Fruit fly (Drosophila melanogaster) ovary, adult (tissue): ENCODE measurements around the gene Cdk1.
A peak's percentile ranks its signal among the peaks of the same experiment; 100 is the strongest.

Experiments used
- CG17801 ChIP-seq: fragments of 200-800 bp; optimal IDR thresholded peaks from 2 replicates; lab custom pipeline; 2019; ENCODE audit warnings: missing biosample characterization, mild to moderate bottlenecking, missing genetic modification characterization, moderate library complexity; ENCODE audit not compliant: partially characterized antibody

Gene Cdk1

dm6 chr2L:10396877-10397587 is 11.0 kb upstream of the Cdk1 start:
- TF ChIP-seq CG17801 (GFP tag; lab: Kevin White, UChicago): no peak

DNA sequence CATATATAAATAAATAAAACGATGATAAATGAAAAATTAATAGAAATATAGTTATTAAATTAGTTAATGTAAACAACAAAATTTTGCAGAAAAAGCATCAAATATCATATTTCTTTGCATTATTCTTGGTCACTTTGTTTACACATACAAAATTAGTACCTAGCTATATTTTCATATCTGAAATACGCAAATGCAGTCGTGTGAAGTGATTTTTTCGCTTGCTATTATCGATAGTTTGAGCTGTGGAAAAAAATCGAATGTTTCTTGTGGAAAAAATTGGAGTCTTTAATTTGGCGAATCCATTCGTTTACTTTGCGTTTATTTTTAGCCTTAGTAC is 10.4 kb upstream of the Cdk1 start, which contains the start of gene Cnot4:
Gene Cnot4 (plus strand): TSS at position 229 of the 337 bp plus-strand sequence.
- peak; percentile 4 for TF ChIP-seq CG17801 (GFP tag; lab: Kevin White, UChicago)

DNA sequence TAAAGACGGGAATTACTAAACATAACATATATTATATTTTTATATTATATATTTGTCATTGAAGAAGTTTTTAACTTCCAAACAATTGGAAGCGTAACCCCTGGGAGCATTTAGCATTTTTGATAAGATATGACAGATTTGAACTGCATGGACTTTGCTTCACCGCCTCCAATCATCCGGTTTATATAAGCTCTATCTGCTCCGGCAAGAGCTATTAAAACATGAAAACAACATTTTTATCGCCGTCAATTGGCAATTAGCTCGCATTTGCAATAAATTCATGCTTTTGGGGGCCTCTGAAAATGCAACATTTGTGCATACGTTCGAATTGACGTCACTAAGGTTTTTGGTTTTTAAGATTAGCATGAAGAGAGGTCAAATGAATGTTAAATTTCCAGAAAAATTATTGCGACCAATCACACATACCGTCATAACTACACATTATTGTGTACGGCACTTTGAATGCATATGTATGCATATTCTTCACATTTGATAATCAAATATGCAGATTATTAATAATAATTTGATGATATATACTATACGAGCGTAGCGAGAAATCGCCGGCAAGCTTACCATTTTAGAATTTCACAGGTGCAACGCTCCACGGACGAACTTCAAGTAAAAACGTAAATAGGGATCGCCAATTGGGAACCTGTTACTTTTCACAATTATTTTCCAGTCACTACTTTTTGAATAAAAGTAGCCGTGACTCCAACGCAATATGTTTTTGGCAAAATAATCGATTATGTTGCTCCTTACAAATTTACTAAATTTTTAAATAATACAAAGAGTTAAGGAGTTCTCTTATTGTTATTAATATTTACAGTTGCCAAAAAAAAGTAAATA is 9.8 kb upstream of the Cdk1 start, which contains the start of gene Mdh1:
Gene Mdh1 (minus strand): TSS at position 691 of the 846 bp plus-strand sequence.
- no peak for TF ChIP-seq CG17801 (GFP tag; lab: Kevin White, UChicago)

DNA sequence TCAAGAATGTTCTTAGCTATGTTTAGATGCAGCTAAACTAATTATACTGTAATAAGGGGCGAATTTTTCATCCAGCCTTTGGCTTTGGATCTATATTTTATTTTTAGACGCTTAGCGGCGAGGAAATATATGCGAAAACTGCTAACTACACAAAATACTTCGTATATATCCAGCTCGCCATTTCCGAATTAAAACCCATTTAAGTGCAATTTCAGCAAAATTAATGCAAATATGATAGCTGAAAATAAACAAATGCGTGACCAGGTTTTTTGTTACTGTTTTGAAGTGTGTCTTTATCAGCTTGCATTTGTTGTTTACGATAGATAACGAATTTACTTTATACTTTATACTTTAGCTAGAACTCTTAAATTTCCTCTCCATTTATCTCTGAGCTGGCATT is 9.0 kb upstream of the Cdk1 start:
- peak; percentile 8 for TF ChIP-seq CG17801 (GFP tag; lab: Kevin White, UChicago)

- TF ChIP-seq CG17801 (GFP tag; lab: Kevin White, UChicago): no peak
These were observed 7.4 kb upstream of the Cdk1 start for dm6 chr2L:10393467-10393866.

DNA sequence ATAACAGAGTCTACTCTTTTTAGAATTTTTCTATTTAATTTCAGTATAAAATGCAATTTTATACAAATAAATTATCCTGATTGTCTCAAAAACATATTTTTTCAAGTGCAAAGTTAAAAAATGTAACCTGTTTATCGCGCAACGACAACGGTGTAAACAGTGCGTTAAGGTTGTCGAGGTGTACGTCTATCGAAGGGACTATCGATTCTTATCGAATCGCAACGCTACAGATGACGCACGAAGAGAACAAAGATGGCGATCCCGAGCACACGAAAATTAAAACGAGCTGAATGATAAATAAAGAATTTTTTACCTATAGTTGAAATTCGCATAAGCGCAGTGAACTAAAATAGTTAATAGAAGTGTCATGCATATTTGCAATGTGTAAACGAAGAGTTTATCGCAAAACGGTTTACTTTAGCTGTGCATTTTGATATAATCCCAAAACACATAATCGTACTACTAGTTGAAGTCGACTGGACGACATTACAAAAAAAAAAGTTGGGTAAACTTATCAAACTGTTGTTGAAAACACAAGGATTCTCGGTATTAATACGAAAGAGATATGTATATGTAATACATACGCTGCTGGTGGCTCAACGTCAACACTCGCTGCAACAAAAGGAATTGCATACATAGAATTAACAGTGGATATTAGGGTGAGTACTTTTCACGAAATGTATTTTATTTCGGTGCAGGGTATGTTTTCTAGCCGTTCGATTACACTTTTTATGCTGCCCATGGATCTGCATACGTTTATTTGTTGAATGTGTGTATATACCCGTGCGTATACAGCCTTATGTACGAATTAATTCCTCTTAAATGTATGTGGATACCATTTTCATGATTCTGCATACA is 2.0 kb upstream of the Cdk1 start, which contains the start of gene da:
Gene da (plus strand): TSS at position 237 of the 858 bp plus-strand sequence.
- TF ChIP-seq CG17801 (GFP tag; lab: Kevin White, UChicago): peak; percentile 41

DNA sequence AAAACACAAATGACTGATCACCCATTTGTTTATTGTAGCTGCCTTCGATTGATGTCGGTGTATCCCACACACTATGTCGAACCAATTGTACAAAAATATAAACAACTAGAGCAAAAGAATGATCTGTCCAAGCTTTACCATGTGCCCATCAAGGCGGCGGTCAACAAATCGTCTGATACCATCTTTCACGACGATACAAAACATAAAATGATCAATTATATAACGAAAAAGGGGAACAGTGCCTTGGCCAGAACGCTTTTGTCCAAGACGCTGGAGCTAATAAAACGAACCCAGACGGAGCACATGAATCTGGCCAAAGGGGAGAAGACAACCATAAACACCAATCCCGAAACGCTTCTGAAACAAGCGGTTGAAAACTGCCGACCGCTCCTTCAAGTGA is 762 bp upstream of the Cdk1 start:
- TF ChIP-seq CG17801 (GFP tag; lab: Kevin White, UChicago): no peak

dm6 chr2L:10381890-10382450 is 4.1 kb downstream of the Cdk1 start, which contains the start of gene CG5096:
CG5096 (plus strand) TSS chr2L:10382263.
- peak; percentile 33 for TF ChIP-seq CG17801 (GFP tag; lab: Kevin White, UChicago)

DNA sequence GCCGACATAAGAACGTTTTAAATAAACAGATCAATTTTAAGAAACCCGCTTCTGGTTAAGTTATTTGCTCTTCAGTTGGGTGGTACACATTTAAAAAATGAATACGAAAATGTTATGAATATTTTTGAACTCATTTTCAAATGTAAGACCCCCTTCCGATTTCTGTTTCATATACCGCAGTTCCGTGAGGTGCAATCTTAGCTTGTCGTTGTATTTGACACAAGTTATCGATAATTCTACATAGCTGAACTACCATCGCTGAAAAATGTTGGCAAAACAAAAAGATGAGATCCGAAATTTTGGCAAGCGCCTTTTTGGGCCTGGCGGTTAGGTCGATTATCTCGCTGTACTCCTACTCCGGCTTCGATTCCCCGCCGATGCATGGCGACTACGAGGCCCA is 6.2 kb downstream of the Cdk1 start, which contains the start of gene gny:
Gene gny (plus strand): TSS at position 239 of the 400 bp plus-strand sequence.
- TF ChIP-seq CG17801 (GFP tag; lab: Kevin White, UChicago): no peak

dm6 chr2L:10378631-10379030 is 7.4 kb downstream of the Cdk1 start:
- no peak for TF ChIP-seq CG17801 (GFP tag; lab: Kevin White, UChicago)

DNA sequence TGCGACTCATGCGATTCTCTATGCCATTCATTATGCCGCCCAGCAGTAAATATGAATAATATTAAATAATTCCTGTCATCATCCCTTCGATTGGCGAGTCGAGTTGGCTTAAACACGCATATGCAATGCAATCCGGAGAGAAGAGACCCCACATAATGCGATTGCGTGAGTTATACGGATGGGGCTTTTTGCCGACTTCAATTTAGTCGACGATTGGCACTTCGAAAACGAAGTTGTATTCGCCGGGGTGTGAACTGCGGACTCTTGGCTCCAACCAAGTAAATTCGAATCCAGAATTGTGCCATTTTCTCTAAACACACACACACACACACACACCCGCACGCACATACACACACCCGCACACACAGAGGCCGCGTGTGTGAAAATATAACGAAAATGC is 9.8 kb downstream of the Cdk1 start:
- no peak for TF ChIP-seq CG17801 (GFP tag; lab: Kevin White, UChicago)

DNA sequence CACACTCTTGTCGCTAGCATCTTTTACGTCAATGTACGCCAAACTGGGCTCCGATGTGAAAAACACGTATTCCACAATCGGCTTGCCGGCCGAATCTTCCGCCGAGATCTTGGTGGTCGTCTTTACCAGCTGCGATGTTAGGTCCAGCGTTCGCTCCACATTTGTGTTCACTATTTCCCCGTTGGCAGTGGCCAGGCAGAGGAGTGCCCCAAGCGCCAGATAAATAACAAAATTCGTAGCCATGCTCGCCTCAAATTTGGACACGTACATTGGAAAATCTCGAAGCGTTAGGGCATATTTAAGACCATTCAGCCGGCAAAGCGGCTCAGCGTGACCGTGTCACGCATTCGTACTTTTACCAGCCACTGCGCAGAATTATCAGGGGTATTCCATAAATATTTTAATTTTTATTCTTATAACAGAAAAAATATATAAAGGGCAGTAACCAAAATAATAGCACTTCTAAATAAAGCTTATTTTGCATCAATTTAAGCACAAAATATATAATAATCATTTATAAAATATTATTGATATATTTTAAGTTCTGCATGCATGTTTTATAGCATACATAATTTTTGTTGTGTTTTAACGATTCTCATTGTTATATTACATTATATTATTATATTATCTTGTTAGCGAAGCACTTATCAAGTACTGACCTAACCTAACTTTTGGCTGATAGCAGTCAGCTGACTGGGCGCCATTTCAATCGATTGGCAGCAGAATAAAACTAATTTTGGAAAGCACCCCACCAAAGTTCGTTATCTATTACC is 10.4 kb downstream of the Cdk1 start, which contains the start of the genes CG33303 and dpr19:
Gene CG33303 (minus strand): TSS at position 294 of the 773 bp plus-strand sequence.
Gene dpr19 (plus strand): TSS at position 705 of the 773 bp plus-strand sequence.
- TF ChIP-seq CG17801 (GFP tag; lab: Kevin White, UChicago): peak; percentile 59

dm6 chr2L:10373605-10374269 is 12.3 kb downstream of the Cdk1 start, which contains the start of gene rho-5:
rho-5 (minus strand) TSS chr2L:10373900.
- no peak for TF ChIP-seq CG17801 (GFP tag; lab: Kevin White, UChicago)
